Worm (Caenorhabditis elegans) whole organism, L2 larva: ENCODE measurements around the gene F54B3.1.

ENCODE experiments used
- C34F6.9 ChIP-seq: fragments of 150-350 bp; optimal IDR thresholded peaks from 2 replicates; lab custom pipeline; 2014; ENCODE audit warnings: missing biosample characterization, missing genetic modification characterization
- F13H6.1 ChIP-seq: sonication (generic microtip); optimal IDR thresholded peaks from 2 replicates; lab custom pipeline; 2016; ENCODE audit warnings: missing genetic modification characterization, missing compliant biosample characterization
- R02D3.7 ChIP-seq: fragments of 150-350 bp; optimal IDR thresholded peaks from 2 replicates; lab custom pipeline; 2014; ENCODE audit warnings: missing biosample characterization, missing genetic modification characterization
- ama-1 ChIP-seq: fragments of 150-350 bp; optimal IDR thresholded peaks from 2 replicates; lab custom pipeline; 2018; ENCODE audit warnings: inconsistent platforms
- ceh-16 ChIP-seq: fragments of 150-350 bp; optimal IDR thresholded peaks from 2 replicates; lab custom pipeline; 2014; ENCODE audit warnings: missing biosample characterization, missing genetic modification characterization
- egl-27 ChIP-seq: sonication (generic microtip); optimal IDR thresholded peaks from 3 replicates; lab custom pipeline; 2017; ENCODE audit warnings: missing biosample characterization, missing genetic modification reagents, missing genetic modification characterization
- elt-1 ChIP-seq: fragments of 150-350 bp; optimal IDR thresholded peaks from 2 replicates; lab custom pipeline; 2014; ENCODE audit warnings: missing biosample characterization, missing genetic modification characterization
- elt-3 ChIP-seq: sonication (generic microtip); optimal IDR thresholded peaks from 2 replicates; lab custom pipeline; 2017; ENCODE audit warnings: missing biosample characterization, missing genetic modification characterization
- fos-1 ChIP-seq: fragments of 150-350 bp; optimal IDR thresholded peaks from 2 replicates; lab custom pipeline; 2014; ENCODE audit warnings: missing biosample characterization, missing genetic modification characterization
- gmeb-1 ChIP-seq: fragments of 150-350 bp; optimal IDR thresholded peaks from 2 replicates; lab custom pipeline; 2014; ENCODE audit warnings: missing biosample characterization, missing genetic modification characterization
- lin-11 ChIP-seq: fragments of 150-350 bp; sonication (generic microtip); optimal IDR thresholded peaks from 2 replicates; lab custom pipeline; 2014; ENCODE audit warnings: missing biosample characterization, missing genetic modification characterization, inconsistent platforms, mixed read lengths
- lin-39 ChIP-seq: fragments of 150-350 bp; optimal IDR thresholded peaks from 2 replicates; lab custom pipeline; 2014; ENCODE audit warnings: missing biosample characterization, missing genetic modification reagents, missing genetic modification characterization
- mab-5 ChIP-seq: fragments of 150-350 bp; optimal IDR thresholded peaks from 2 replicates; lab custom pipeline; 2014; ENCODE audit warnings: missing biosample characterization, missing genetic modification characterization
- mdl-1 ChIP-seq, 2 experiments: fragments of 150-350 bp in 1 of 2; sonication (generic microtip) in 1 of 2; optimal IDR thresholded peaks; 2 replicates each; lab custom pipeline; 2017; ENCODE audit warnings: missing biosample characterization in 2 of 2, missing genetic modification characterization in 2 of 2
- nhr-10 ChIP-seq: sonication (generic microtip); optimal IDR thresholded peaks from 2 replicates; lab custom pipeline; 2017; ENCODE audit warnings: missing biosample characterization, missing genetic modification characterization
- nhr-11 ChIP-seq: fragments of 150-350 bp; optimal IDR thresholded peaks from 2 replicates; lab custom pipeline; 2014; ENCODE audit warnings: missing biosample characterization, missing genetic modification characterization
- nhr-129 ChIP-seq: fragments of 150-350 bp; optimal IDR thresholded peaks from 2 replicates; lab custom pipeline; 2014; ENCODE audit warnings: missing biosample characterization, missing genetic modification characterization
- nhr-21 ChIP-seq: fragments of 150-350 bp; optimal IDR thresholded peaks from 2 replicates; lab custom pipeline; 2014; ENCODE audit warnings: missing biosample characterization, missing genetic modification characterization
- nhr-23 ChIP-seq: fragments of 150-350 bp; optimal IDR thresholded peaks from 2 replicates; lab custom pipeline; 2014; ENCODE audit warnings: missing biosample characterization, missing genetic modification reagents, missing genetic modification characterization
- nhr-237 ChIP-seq: fragments of 150-350 bp; optimal IDR thresholded peaks from 2 replicates; lab custom pipeline; 2014; ENCODE audit warnings: missing biosample characterization, missing genetic modification characterization
- nhr-25 ChIP-seq: fragments of 150-350 bp; sonication (generic microtip); optimal IDR thresholded peaks from 3 replicates; lab custom pipeline; 2014; ENCODE audit warnings: missing biosample characterization, missing genetic modification characterization
- nhr-6 ChIP-seq: fragments of 150-350 bp; optimal IDR thresholded peaks from 2 replicates; lab custom pipeline; 2014; ENCODE audit warnings: missing biosample characterization, missing genetic modification characterization
- peb-1 ChIP-seq: fragments of 150-350 bp; optimal IDR thresholded peaks from 2 replicates; lab custom pipeline; 2014; ENCODE audit warnings: missing biosample characterization, missing genetic modification characterization
- sem-4 ChIP-seq: fragments of 150-350 bp; optimal IDR thresholded peaks from 2 replicates; lab custom pipeline; 2014; ENCODE audit warnings: missing biosample characterization, missing genetic modification reagents, missing genetic modification characterization
- skn-1 ChIP-seq: sonication (generic microtip); optimal IDR thresholded peaks from 2 replicates; lab custom pipeline; 2017; ENCODE audit warnings: missing biosample characterization, missing genetic modification characterization
- sma-3 ChIP-seq: sonication (generic microtip); optimal IDR thresholded peaks from 2 replicates; lab custom pipeline; 2016; ENCODE audit warnings: missing genetic modification reagents, missing genetic modification characterization, missing compliant biosample characterization
- sma-9 ChIP-seq, 2 experiments: fragments of 150-350 bp in 1 of 2; sonication (generic microtip) in 1 of 2; optimal IDR thresholded peaks; 2 replicates each; lab custom pipeline; 2014 to 2016; ENCODE audit warnings: missing genetic modification characterization in 2 of 2, mild to moderate bottlenecking in 1 of 2, missing biosample characterization in 1 of 2, missing compliant biosample characterization in 1 of 2, missing genetic modification reagents in 1 of 2, moderate library complexity in 1 of 2
- snpc-4 ChIP-seq: fragments of 150-350 bp; optimal IDR thresholded peaks from 2 replicates; lab custom pipeline; 2014; ENCODE audit warnings: missing biosample characterization, missing genetic modification characterization
- unc-39 ChIP-seq: fragments of 150-350 bp; optimal IDR thresholded peaks from 2 replicates; lab custom pipeline; 2014; ENCODE audit warnings: missing biosample characterization, missing genetic modification characterization
- unc-55 ChIP-seq: fragments of 150-350 bp; sonication (generic microtip); optimal IDR thresholded peaks from 3 replicates; lab custom pipeline; 2014; ENCODE audit warnings: missing biosample characterization, missing genetic modification reagents, missing genetic modification characterization
- zag-1 ChIP-seq: fragments of 150-350 bp; optimal IDR thresholded peaks from 2 replicates; lab custom pipeline; 2014; ENCODE audit warnings: missing biosample characterization, missing genetic modification characterization
- ztf-11 ChIP-seq: sonication (generic microtip); optimal IDR thresholded peaks from 2 replicates; lab custom pipeline; 2017; ENCODE audit warnings: missing biosample characterization, missing genetic modification characterization
- ztf-4 ChIP-seq: fragments of 150-350 bp; optimal IDR thresholded peaks from 2 replicates; lab custom pipeline; 2014; ENCODE audit warnings: missing biosample characterization, missing genetic modification characterization

Gene F54B3.1

ce11 chrII:10308726-10309125 lies 57.7 kb downstream of the F54B3.1 start, which contains the start of gene gcy-4:
TSS of gene gcy-4 (minus strand) at chrII:10308826.
- TF ChIP-seq lin-39 (no peak), mab-5 (tag; lab: Kevin White, UChicago) (no peak), elt-1 (tag; lab: Kevin White, UChicago) (no peak), nhr-11 (tag; lab: Kevin White, UChicago) (no peak), nhr-25 (tag; lab: Kevin White, UChicago) (no peak), mdl-1 (tag; optimal IDR thresholded peaks at IDR 0.05; lab: Kevin White, UChicago) (no peak), lin-11 (tag; lab: Kevin White, UChicago) (no peak), peb-1 (no peak), sma-9 (GFP tag; optimal IDR thresholded peaks at IDR 0.05; lab: Kevin White, UChicago) (no peak), sma-9 (tag; optimal IDR thresholded peaks at IDR 0.05; lab: Kevin White, UChicago) (no peak), unc-39 (tag; lab: Kevin White, UChicago) (no peak), ceh-16 (no peak), fos-1 (tag; lab: Kevin White, UChicago) (no peak), ama-1 (lab: Kevin White, UChicago) (no peak), ztf-11 (no peak)

ce11 chrII:10309337-10309736 lies 58.3 kb downstream of the F54B3.1 start, which contains the start of gene ZK970.8:
TSS of gene ZK970.8 (plus strand) at chrII:10309637.
- no peak for TF ChIP-seq peb-1
- no peak for TF ChIP-seq nhr-23 (tag; lab: Kevin White, UChicago)
- TF ChIP-seq snpc-4 (tag; lab: Kevin White, UChicago), result no peak
- TF ChIP-seq unc-55 (GFP tag; lab: Kevin White, UChicago), result no peak

- TF ChIP-seq mab-5 (tag; lab: Kevin White, UChicago), result no peak
- TF ChIP-seq gmeb-1 (tag; lab: Kevin White, UChicago), result no peak
- TF ChIP-seq sma-3 (GFP tag; lab: Kevin White, UChicago), result peak; percentile 84
- TF ChIP-seq egl-27 (tag; lab: Kevin White, UChicago), result peak; percentile 6
Observed at ce11 chrII:10311973-10312372, 60.9 kb downstream of the F54B3.1 start, which contains the start of gene srlf-34. TSS of gene srlf-34 (plus strand) at chrII:10312293.

ce11 chrII:10315252-10315651 lies 64.2 kb downstream of the F54B3.1 start, which contains the start of gene idpp-8:
TSS of gene idpp-8 (plus strand) at chrII:10315552.
- TF ChIP-seq mab-5 (tag; lab: Kevin White, UChicago) (no peak), R02D3.7 (tag; lab: Kevin White, UChicago) (no peak), elt-1 (tag; lab: Kevin White, UChicago) (no peak), lin-11 (tag; lab: Kevin White, UChicago) (no peak), gmeb-1 (tag; lab: Kevin White, UChicago) (no peak), nhr-25 (tag; lab: Kevin White, UChicago) (no peak)

ce11 chrII:10316119-10316518 lies 65.1 kb downstream of the F54B3.1 start, which contains the start of gene gcy-5:
TSS of gene gcy-5 (minus strand) at chrII:10316219.
- TF ChIP-seq nhr-10 (tag; lab: Kevin White, UChicago), result no peak

ce11 chrII:10317007-10317406 lies 65.9 kb downstream of the F54B3.1 start, which contains the start of gene M02G9.4:
TSS of gene M02G9.4 (plus strand) at chrII:10317307.
- no peak for TF ChIP-seq mab-5 (tag; lab: Kevin White, UChicago)
- TF ChIP-seq elt-3 (tag; lab: Kevin White, UChicago), result no peak
- TF ChIP-seq mdl-1 (tag; optimal IDR thresholded peaks at IDR 0.05; lab: Kevin White, UChicago), result no peak
- no peak for TF ChIP-seq skn-1
- TF ChIP-seq C34F6.9 (tag; lab: Kevin White, UChicago), result no peak
- TF ChIP-seq sem-4 (tag; lab: Kevin White, UChicago), result no peak
- no peak for TF ChIP-seq zag-1 (tag; lab: Kevin White, UChicago)
- TF ChIP-seq F13H6.1, result no peak
- no peak for TF ChIP-seq nhr-237 (tag; lab: Kevin White, UChicago)
- TF ChIP-seq nhr-6 (tag; lab: Kevin White, UChicago), result no peak
- TF ChIP-seq egl-27 (tag; lab: Kevin White, UChicago), result no peak
- TF ChIP-seq sma-9 (GFP tag; optimal IDR thresholded peaks at IDR 0.05; lab: Kevin White, UChicago), result no peak
- TF ChIP-seq sma-9 (tag; optimal IDR thresholded peaks at IDR 0.05; lab: Kevin White, UChicago), result no peak
- TF ChIP-seq fos-1 (tag; lab: Kevin White, UChicago), result no peak
- TF ChIP-seq unc-39 (tag; lab: Kevin White, UChicago), result no peak
- TF ChIP-seq nhr-23 (tag; lab: Kevin White, UChicago), result no peak
- TF ChIP-seq ztf-4 (tag; lab: Kevin White, UChicago), result no peak
- no peak for TF ChIP-seq lin-11 (tag; lab: Kevin White, UChicago)
- TF ChIP-seq nhr-129 (tag; lab: Kevin White, UChicago), result no peak
- TF ChIP-seq nhr-21 (tag; lab: Kevin White, UChicago), result no peak
- TF ChIP-seq, all 48 proteins: peak for 0
